Fruit fly (Drosophila melanogaster) whole organism, embryonic: ENCODE measurements around the gene PK1-R.

Experiments
- CG13775 ChIP-seq: fragments of 200-800 bp; sonication (Bioruptor generic); optimal IDR thresholded peaks from 3 replicates; lab custom pipeline; 2017; ENCODE audit warnings: missing biosample characterization, mild to moderate bottlenecking, missing genetic modification characterization
- NC2β ChIP-seq: fragments of 200-800 bp; sonication (Bioruptor generic); optimal IDR thresholded peaks from 2 replicates; lab custom pipeline; 2016; ENCODE audit warnings: missing biosample characterization, missing genetic modification characterization
- Six4 ChIP-seq: fragments of 200-800 bp; sonication (Bioruptor generic); optimal IDR thresholded peaks from 2 replicates; lab custom pipeline; 2016; ENCODE audit warnings: missing biosample characterization, missing genetic modification characterization
- corto ChIP-seq: fragments of 200-800 bp; sonication (Bioruptor generic); optimal IDR thresholded peaks from 2 replicates; lab custom pipeline; 2016; ENCODE audit warnings: missing biosample characterization, mild to moderate bottlenecking, missing genetic modification characterization, moderate library complexity
- dm ChIP-seq: fragments of 200-800 bp; sonication (Bioruptor generic); optimal IDR thresholded peaks from 3 replicates; lab custom pipeline; 2016; ENCODE audit warnings: missing biosample characterization, missing genetic modification characterization
- hkb ChIP-seq, 2 experiments: fragments of 200-800 bp in 1 of 2; fragments of >200 bp in 1 of 2; sonication (Bioruptor generic) in 1 of 2; IDR thresholded peaks in 1 of 2; optimal IDR thresholded peaks in 1 of 2; 2 replicates each; pipeline versions ENCODE4 v1.3.6 to Lab custom; 2017 to 2022; ENCODE audit warnings: missing biosample characterization in 1 of 2, missing genetic modification characterization in 1 of 2
- jing ChIP-seq: fragments of 200-800 bp; sonication (Bioruptor generic); optimal IDR thresholded peaks from 2 replicates; lab custom pipeline; 2018; ENCODE audit warnings: missing biosample characterization, mild to moderate bottlenecking, missing genetic modification characterization
- psq ChIP-seq: fragments of 200-800 bp; sonication (Bioruptor generic); optimal IDR thresholded peaks from 2 replicates; lab custom pipeline; 2017; ENCODE audit warnings: missing biosample characterization, missing genetic modification characterization
- sna ChIP-seq: fragments of 200-800 bp; sonication (Bioruptor generic); IDR thresholded peaks from 2 replicates; pipeline ENCODE4 v1.3.6; 2022; ENCODE audit warnings: missing biosample characterization, missing genetic modification characterization; ENCODE audit not compliant: partially characterized antibody

dm6 chr3R:14116088-14116487 lies 13.2 kb upstream of the PK1-R start:
- no peak for TF ChIP-seq CG13775 (GFP tag; lab: Kevin White, UChicago)
- TF ChIP-seq jing (GFP tag; lab: Kevin White, UChicago) = no peak
- TF ChIP-seq hkb (optimal IDR thresholded peaks at IDR 0.05; lab: Kevin White, UChicago) = no peak
- 0 out of 2 replicates have a peak, but pooled peaks have one; percentile 18 for TF ChIP-seq hkb (GFP tag; IDR thresholded peaks at IDR 0.05; lab: Robert Waterston, UW)
- no peak for TF ChIP-seq psq (GFP tag; lab: Kevin White, UChicago)
- no peak for TF ChIP-seq NC2β (GFP tag; lab: Kevin White, UChicago)
- no peak for TF ChIP-seq dm (GFP tag; lab: Kevin White, UChicago)
- TF ChIP-seq corto (GFP tag; lab: Kevin White, UChicago) = no peak
- no peak for TF ChIP-seq sna (GFP tag; lab: Robert Waterston, UW)
- TF ChIP-seq Six4 (GFP tag; lab: Kevin White, UChicago) = no peak
